Fruit fly (Drosophila melanogaster) whole organism, embryonic: ENCODE measurements around the gene cmet.

Experiments
- ATbp ChIP-seq: fragments of 200-800 bp; sonication (Bioruptor generic); optimal IDR thresholded peaks from 2 replicates; lab custom pipeline; 2017; ENCODE audit warnings: missing biosample characterization, mild to moderate bottlenecking, missing genetic modification characterization, missing genetic modification reagents
- Atf6 ChIP-seq: fragments of 200-800 bp; sonication (Bioruptor generic); IDR thresholded peaks from 2 replicates; pipeline ENCODE4 v1.3.6; 2022; ENCODE audit warnings: missing biosample characterization, missing genetic modification characterization
- CG11560 ChIP-seq: fragments of 200-800 bp; sonication (Bioruptor generic); IDR thresholded peaks from 3 replicates; pipeline ENCODE4 v1.3.6; 2022; ENCODE audit warnings: missing biosample characterization, missing genetic modification characterization
- CG13296 ChIP-seq: fragments of 200-800 bp; sonication (Bioruptor generic); optimal IDR thresholded peaks from 3 replicates; lab custom pipeline; 2018; ENCODE audit warnings: missing biosample characterization, mild to moderate bottlenecking, missing genetic modification characterization
- CG13424 ChIP-seq: fragments of 200-800 bp; sonication (Bioruptor generic); optimal IDR thresholded peaks from 2 replicates; lab custom pipeline; 2019; ENCODE audit warnings: missing biosample characterization, mild to moderate bottlenecking, missing genetic modification characterization, moderate library complexity
- CG15073 ChIP-seq: fragments of 200-800 bp; sonication (Bioruptor generic); optimal IDR thresholded peaks from 2 replicates; lab custom pipeline; 2016; ENCODE audit warnings: missing biosample characterization, missing genetic modification characterization
- CG15514 ChIP-seq: fragments of 200-800 bp; sonication (Bioruptor generic); optimal IDR thresholded peaks from 3 replicates; lab custom pipeline; 2017; ENCODE audit warnings: missing biosample characterization, missing genetic modification characterization, mild to moderate bottlenecking, moderate library complexity, missing genetic modification reagents
- CG2120 ChIP-seq: fragments of 200-800 bp; sonication (Bioruptor generic); optimal IDR thresholded peaks from 3 replicates; lab custom pipeline; 2016; ENCODE audit warnings: missing biosample characterization, missing genetic modification characterization
- CG2202 ChIP-seq: fragments of 200-800 bp; sonication (Bioruptor generic); optimal IDR thresholded peaks from 2 replicates; lab custom pipeline; 2018; ENCODE audit warnings: missing biosample characterization, mild to moderate bottlenecking, missing genetic modification characterization
- CG2678 ChIP-seq: fragments of 200-800 bp; sonication (Bioruptor generic); optimal IDR thresholded peaks from 3 replicates; lab custom pipeline; 2019; ENCODE audit warnings: missing biosample characterization, mild to moderate bottlenecking, missing genetic modification characterization, moderate library complexity
- CG3281 ChIP-seq: fragments of 200-800 bp; sonication (Bioruptor generic); optimal IDR thresholded peaks from 3 replicates; lab custom pipeline; 2017; ENCODE audit warnings: missing biosample characterization, mild to moderate bottlenecking, missing genetic modification characterization
- CG3407 ChIP-seq: fragments of 200-800 bp; sonication (Bioruptor generic); optimal IDR thresholded peaks from 2 replicates; lab custom pipeline; 2018; ENCODE audit warnings: missing biosample characterization, mild to moderate bottlenecking, missing genetic modification characterization
- CG34376 ChIP-seq: fragments of 200-800 bp; sonication (Bioruptor generic); optimal IDR thresholded peaks from 2 replicates; lab custom pipeline; 2018; ENCODE audit warnings: missing biosample characterization, mild to moderate bottlenecking, missing genetic modification characterization
- CG4854 ChIP-seq: fragments of 200-800 bp; sonication (Bioruptor generic); optimal IDR thresholded peaks from 2 replicates; lab custom pipeline; 2016; ENCODE audit warnings: missing biosample characterization, missing genetic modification characterization, inconsistent platforms
- CG5953 ChIP-seq: fragments of 200-800 bp; sonication (Bioruptor generic); IDR thresholded peaks from 2 replicates; pipeline ENCODE4 v1.3.6; 2022; ENCODE audit warnings: missing biosample characterization, missing genetic modification characterization
- CG6854 ChIP-seq: fragments of 200-800 bp; sonication (Bioruptor generic); optimal IDR thresholded peaks from 3 replicates; lab custom pipeline; 2017; ENCODE audit warnings: missing biosample characterization, mild to moderate bottlenecking, missing genetic modification characterization
- CrebB ChIP-seq: fragments of 200-800 bp; sonication (Bioruptor generic); optimal IDR thresholded peaks from 3 replicates; lab custom pipeline; 2018; ENCODE audit warnings: missing biosample characterization, mild to moderate bottlenecking, missing genetic modification characterization
- Dip2 ChIP-seq: fragments of 200-800 bp; sonication (Bioruptor generic); IDR thresholded peaks from 2 replicates; pipeline ENCODE4 v1.3.6; 2022; ENCODE audit warnings: missing biosample characterization, missing genetic modification characterization
- Ets97D ChIP-seq: fragments of 200-800 bp; sonication (Bioruptor generic); optimal IDR thresholded peaks from 3 replicates; lab custom pipeline; 2016; ENCODE audit warnings: missing biosample characterization, missing genetic modification characterization
- Gsc ChIP-seq: fragments of 200-800 bp; sonication (Bioruptor generic); IDR thresholded peaks from 2 replicates; pipeline ENCODE4 v1.3.6; 2022; ENCODE audit warnings: missing biosample characterization, missing genetic modification characterization
- HLH54F ChIP-seq: fragments of 200-800 bp; sonication (Bioruptor generic); optimal IDR thresholded peaks from 3 replicates; lab custom pipeline; 2016; ENCODE audit warnings: missing biosample characterization, missing genetic modification characterization
- Hey ChIP-seq: fragments of 200-800 bp; sonication (Bioruptor generic); optimal IDR thresholded peaks from 3 replicates; lab custom pipeline; 2018; ENCODE audit warnings: missing biosample characterization, mild to moderate bottlenecking, missing genetic modification characterization
- Hr51 ChIP-seq, 2 experiments: fragments of 200-800 bp; sonication (Bioruptor generic); optimal IDR thresholded peaks; 2 replicates in 1 of 2; 3 replicates in 1 of 2; lab custom pipeline; 2016 to 2018; ENCODE audit warnings: missing biosample characterization in 2 of 2, missing genetic modification characterization in 2 of 2, mild to moderate bottlenecking in 1 of 2, moderate library complexity in 1 of 2
- MESR4 ChIP-seq: fragments of 200-800 bp; sonication (Bioruptor generic); optimal IDR thresholded peaks from 2 replicates; lab custom pipeline; 2018; ENCODE audit warnings: missing biosample characterization, mild to moderate bottlenecking, missing genetic modification characterization, moderate library complexity
- Neu2 ChIP-seq: fragments of 200-800 bp; sonication (Bioruptor generic); optimal IDR thresholded peaks from 3 replicates; lab custom pipeline; 2016; ENCODE audit warnings: missing biosample characterization, missing genetic modification characterization, borderline replicate concordance
- Opbp ChIP-seq: fragments of 200-800 bp; sonication (Bioruptor generic); IDR thresholded peaks from 3 replicates; pipeline ENCODE4 v1.3.6; 2022; ENCODE audit warnings: missing biosample characterization, missing genetic modification characterization; ENCODE audit not compliant: partially characterized antibody
- Rx ChIP-seq: fragments of 200-800 bp; sonication (Bioruptor generic); IDR thresholded peaks from 2 replicates; pipeline ENCODE4 v1.3.6; 2022; ENCODE audit warnings: missing biosample characterization, missing genetic modification characterization
- Six4 ChIP-seq: fragments of 200-800 bp; sonication (Bioruptor generic); optimal IDR thresholded peaks from 2 replicates; lab custom pipeline; 2016; ENCODE audit warnings: missing biosample characterization, missing genetic modification characterization
- Sry-δ ChIP-seq: fragments of 200-800 bp; sonication (Bioruptor generic); optimal IDR thresholded peaks from 2 replicates; lab custom pipeline; 2016; ENCODE audit warnings: missing biosample characterization, missing genetic modification characterization
- az2 ChIP-seq: fragments of 200-800 bp; sonication (Bioruptor generic); optimal IDR thresholded peaks from 3 replicates; lab custom pipeline; 2016; ENCODE audit warnings: missing biosample characterization, missing genetic modification characterization
- cg ChIP-seq: fragments of 200-800 bp; sonication (Bioruptor generic); optimal IDR thresholded peaks from 3 replicates; lab custom pipeline; 2019; ENCODE audit warnings: missing biosample characterization, mild to moderate bottlenecking, missing genetic modification characterization, moderate library complexity
- croc ChIP-seq: fragments of 200-800 bp; sonication (Bioruptor generic); conservative IDR thresholded peaks from 3 replicates; pipeline ENCODE4 v1.3.6; 2022; ENCODE audit warnings: missing biosample characterization, missing genetic modification characterization
- dmrt99B ChIP-seq: fragments of 200-800 bp; sonication (Bioruptor generic); optimal IDR thresholded peaks from 2 replicates; lab custom pipeline; 2018; ENCODE audit warnings: missing biosample characterization, mild to moderate bottlenecking, missing genetic modification characterization, moderate library complexity
- dysf ChIP-seq: fragments of 200-800 bp; sonication (Bioruptor generic); IDR thresholded peaks from 3 replicates; pipeline ENCODE4 v1.3.6; 2022; ENCODE audit warnings: missing biosample characterization, missing genetic modification characterization
- eyg ChIP-seq: fragments of 200-800 bp; sonication (Bioruptor generic); optimal IDR thresholded peaks from 3 replicates; lab custom pipeline; 2016; ENCODE audit warnings: missing biosample characterization, missing genetic modification characterization
- kni ChIP-seq: fragments of 200-800 bp; sonication (Bioruptor generic); optimal IDR thresholded peaks from 3 replicates; lab custom pipeline; 2017; ENCODE audit warnings: mild to moderate bottlenecking, missing biosample characterization, missing genetic modification reagents, missing genetic modification characterization
- nau ChIP-seq: fragments of 200-800 bp; sonication (Bioruptor generic); optimal IDR thresholded peaks from 3 replicates; lab custom pipeline; 2017; ENCODE audit warnings: missing biosample characterization, mild to moderate bottlenecking, missing genetic modification characterization, missing genetic modification reagents
- nerfin-2 ChIP-seq: fragments of 200-800 bp; sonication (Bioruptor generic); IDR thresholded peaks from 2 replicates; pipeline ENCODE4 v1.3.6; 2022; ENCODE audit warnings: missing biosample characterization, missing genetic modification characterization; ENCODE audit not compliant: partially characterized antibody
- org-1 ChIP-seq: fragments of 200-800 bp; sonication (Bioruptor generic); optimal IDR thresholded peaks from 2 replicates; lab custom pipeline; 2017; ENCODE audit warnings: missing biosample characterization, missing genetic modification characterization
- p53 ChIP-seq: fragments of 200-800 bp; sonication (Bioruptor generic); optimal IDR thresholded peaks from 2 replicates; lab custom pipeline; 2016; ENCODE audit warnings: missing biosample characterization, missing genetic modification characterization
- pfk ChIP-seq: fragments of 200-800 bp; sonication (Bioruptor generic); optimal IDR thresholded peaks from 2 replicates; lab custom pipeline; 2018; ENCODE audit warnings: missing biosample characterization, mild to moderate bottlenecking, missing genetic modification characterization, moderate library complexity
- pho ChIP-seq: fragments of 200-800 bp; sonication (Bioruptor generic); optimal IDR thresholded peaks from 2 replicates; lab custom pipeline; 2016; ENCODE audit warnings: missing biosample characterization, missing genetic modification characterization
- prd ChIP-seq, 3 experiments: fragments of >200 bp in 2 of 3; fragments of 200-800 bp in 1 of 3; sonication (Bioruptor generic) in 1 of 3; optimal IDR thresholded peaks in 2 of 3; IDR thresholded peaks in 1 of 3; 2 replicates in 2 of 3; 3 replicates in 1 of 3; pipeline versions ENCODE4 v1.3.6 to Lab custom; 2017 to 2022; ENCODE audit warnings: missing biosample characterization in 1 of 3, missing genetic modification characterization in 1 of 3
- rib ChIP-seq: fragments of 200-800 bp; sonication (Bioruptor generic); IDR thresholded peaks from 2 replicates; pipeline ENCODE4 v1.3.6; 2022; ENCODE audit warnings: missing biosample characterization, missing genetic modification characterization
- seq ChIP-seq: fragments of 200-800 bp; sonication (Bioruptor generic); IDR thresholded peaks from 2 replicates; pipeline ENCODE4 v1.3.6; 2022; ENCODE audit warnings: missing biosample characterization, missing genetic modification characterization
- sisA ChIP-seq: fragments of 200-800 bp; sonication (Bioruptor generic); IDR thresholded peaks from 2 replicates; pipeline ENCODE4 v1.3.6; 2022; ENCODE audit warnings: missing biosample characterization, missing genetic modification characterization
- sna ChIP-seq: fragments of 200-800 bp; sonication (Bioruptor generic); IDR thresholded peaks from 2 replicates; pipeline ENCODE4 v1.3.6; 2022; ENCODE audit warnings: missing biosample characterization, missing genetic modification characterization; ENCODE audit not compliant: partially characterized antibody
- sr ChIP-seq: fragments of 200-800 bp; sonication (Bioruptor generic); IDR thresholded peaks from 3 replicates; pipeline ENCODE4 v1.3.6; 2022; ENCODE audit warnings: missing biosample characterization, missing genetic modification characterization
- ssp ChIP-seq: fragments of 200-800 bp; sonication (Bioruptor generic); IDR thresholded peaks from 2 replicates; pipeline ENCODE4 v1.3.6; 2022; ENCODE audit warnings: missing biosample characterization, missing genetic modification characterization
- tll ChIP-seq, 2 experiments: fragments of 200-800 bp in 1 of 2; fragments of >200 bp in 1 of 2; sonication (Bioruptor generic) in 1 of 2; optimal IDR thresholded peaks; 2 replicates each; lab custom pipeline; 2017 to 2019; ENCODE audit warnings: missing biosample characterization in 2 of 2, missing genetic modification characterization in 2 of 2, mild to moderate bottlenecking in 1 of 2, moderate library complexity in 1 of 2
- yki ChIP-seq: fragments of >200 bp; optimal IDR thresholded peaks from 3 replicates; lab custom pipeline; 2018

Gene cmet

DNA sequence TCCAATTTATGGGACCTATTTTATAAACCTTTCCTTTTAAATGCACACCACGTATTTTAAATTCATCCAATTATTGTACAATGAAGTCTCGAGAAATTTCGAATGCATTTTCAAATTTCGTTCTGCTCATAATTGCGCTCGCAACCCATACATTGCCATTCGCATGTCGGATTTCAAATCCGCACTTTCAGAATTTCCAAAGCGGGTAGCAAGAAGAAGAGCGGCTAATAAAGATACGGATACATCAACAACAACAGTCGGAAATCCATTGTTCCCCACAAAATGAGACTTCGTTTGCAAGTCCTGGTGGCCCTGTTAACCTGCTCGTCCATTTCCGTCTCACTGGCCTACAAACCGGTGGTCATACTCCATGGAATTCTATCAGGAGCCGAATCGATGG is 11.3 kb upstream of the cmet start, which contains the start of gene Ppt2 (continued):
- TF ChIP-seq Hey (tag; lab: Kevin White, UChicago) (no peak), rib (GFP tag; lab: Robert Waterston, UW) (no peak), CG13424 (no peak), CG6854 (GFP tag; lab: Kevin White, UChicago) (no peak), sisA (GFP tag; lab: Robert Waterston, UW) (no peak), MESR4 (GFP tag; lab: Kevin White, UChicago) (peak; percentile 76), Six4 (GFP tag; lab: Kevin White, UChicago) (no peak), CG2120 (no peak), CG11560 (tag; lab: Robert Waterston, UW) (no peak), eyg (GFP tag; lab: Kevin White, UChicago) (no peak), tll (GFP tag; optimal IDR thresholded peaks at IDR 0.05; lab: Kevin White, UChicago) (no peak), Atf6 (GFP tag; lab: Robert Waterston, UW) (no peak), p53 (GFP tag; lab: Kevin White, UChicago) (no peak), dysf (GFP tag; lab: Robert Waterston, UW) (no peak), Dip2 (GFP tag; lab: Robert Waterston, UW) (no peak), pfk (GFP tag; lab: Kevin White, UChicago) (no peak), Hr51 (GFP tag; optimal IDR thresholded peaks at IDR 0.05; lab: Kevin White, UChicago) (no peak), CG15073 (GFP tag; lab: Kevin White, UChicago) (no peak), seq (GFP tag; lab: Robert Waterston, UW) (no peak), Rx (GFP tag; lab: Robert Waterston, UW) (no peak), CG13296 (GFP tag; lab: Kevin White, UChicago) (no peak), sna (GFP tag; lab: Robert Waterston, UW) (no peak), CG2202 (no peak), Ets97D (GFP tag; lab: Kevin White, UChicago) (peak; percentile 52), nerfin-2 (GFP tag; lab: Robert Waterston, UW) (no peak), CG5953 (GFP tag; lab: Robert Waterston, UW) (no peak), prd (optimal IDR thresholded peaks at IDR 0.05; lab: Kevin White, UChicago) (no peak), prd (GFP tag; IDR thresholded peaks at IDR 0.05; lab: Robert Waterston, UW) (no peak), ssp (GFP tag; lab: Robert Waterston, UW) (no peak), yki (lab: Kevin White, UChicago) (peak; percentile 72), ATbp (no peak), Sry-δ (GFP tag; lab: Kevin White, UChicago) (peak; percentile 9), CG2678 (tag; lab: Kevin White, UChicago) (no peak), sr (no peak), CG3281 (no peak), Gsc (no peak), CG15514 (GFP tag; lab: Kevin White, UChicago) (peak; percentile 64), CG34376 (GFP tag; lab: Kevin White, UChicago) (no peak), nau (GFP tag; lab: Kevin White, UChicago) (no peak), Opbp (peak; percentile 39; the same call in 2 of the 3 replicates), HLH54F (GFP tag; lab: Kevin White, UChicago) (no peak), CG4854 (no peak), org-1 (GFP tag; lab: Kevin White, UChicago) (no peak), pho (no peak), CrebB (tag; lab: Kevin White, UChicago) (peak; percentile 20), kni (GFP tag; lab: Kevin White, UChicago) (no peak), cg (no peak), dmrt99B (tag; lab: Kevin White, UChicago) (no peak), CG3407 (no peak), Neu2 (no peak), az2 (no peak), croc (GFP tag; lab: Robert Waterston, UW) (no peak)
